Worm (Caenorhabditis elegans): ENCODE results near the gene F49E12.8.

DNA sequence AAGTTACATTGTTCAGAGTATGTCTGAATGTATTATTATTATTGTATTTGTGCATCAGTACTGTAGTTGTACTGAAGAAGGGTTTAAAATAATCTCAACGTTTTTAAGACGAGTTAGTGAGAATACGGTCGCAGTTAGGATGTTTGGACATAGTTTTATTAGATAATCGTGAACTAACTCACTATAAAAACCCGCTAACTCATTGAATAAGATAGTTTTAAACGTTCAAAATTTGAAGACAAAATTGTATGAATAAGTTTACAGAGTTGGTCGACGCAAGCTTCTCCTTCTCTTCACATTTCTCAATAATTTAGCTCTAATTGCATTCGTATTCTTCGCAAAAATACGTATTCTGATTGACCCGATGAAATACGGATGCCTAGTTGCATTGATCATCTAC lies 24.9 kb upstream of the F49E12.8 start:
- TF ChIP-seq ref-1 (GFP tag; conservative IDR thresholded peaks at IDR 0.05) (no peak), tab-1 (GFP tag; IDR thresholded peaks at IDR 0.05) (no peak), cog-1 (tag; optimal IDR thresholded peaks at IDR 0.05) (no peak), klf-2 (GFP tag; conservative IDR thresholded peaks at IDR 0.05) (no peak), flt-1 (GFP tag; IDR thresholded peaks at IDR 0.05) (no peak)

All from whole organism, midembryonic.